Fruit fly (Drosophila melanogaster): ENCODE measurements around the gene Wwox.

Wwox gene

dm6 chr2L:8012551-8012950 is 8.5 kb upstream of the Wwox start:
- TF ChIP-seq CG9948 (tag; optimal IDR thresholded peaks at IDR 0.05) (no peak), D1 (tag; optimal IDR thresholded peaks at IDR 0.05) (no peak), fd96Ca (GFP tag; IDR thresholded peaks at IDR 0.05) (no peak), Pif1B (GFP tag; optimal IDR thresholded peaks at IDR 0.05) (no peak), gl (tag; optimal IDR thresholded peaks at IDR 0.05) (peak; percentile 4), CG10348 (GFP tag; IDR thresholded peaks at IDR 0.05) (no peak), EcR (GFP tag; optimal IDR thresholded peaks at IDR 0.05) (peak; percentile 20)

- no peak for TF ChIP-seq rn (GFP tag; IDR thresholded peaks at IDR 0.05)
- peak; percentile 14 for TF ChIP-seq D1 (tag; optimal IDR thresholded peaks at IDR 0.05)
- no peak for TF ChIP-seq Pif1B (GFP tag; optimal IDR thresholded peaks at IDR 0.05)
- peak; percentile 48 for TF ChIP-seq CG12605 (GFP tag; IDR thresholded peaks at IDR 0.05)
These were observed 6.7 kb upstream of the Wwox start, which contains the start of the genes Glyat and Tg for dm6 chr2L:8010602-8011455. Gene Glyat (minus strand): TSS chr2L:8010652. Gene Tg (plus strand): TSS chr2L:8011405.

dm6 chr2L:8009283-8010211 is 5.5 kb upstream of the Wwox start, which contains the start of gene CG12560:
Gene CG12560 (minus strand): TSS chr2L:8009477.
- TF ChIP-seq CG17806 (tag; optimal IDR thresholded peaks at IDR 0.05) (no peak), CG13204 (GFP tag; optimal IDR thresholded peaks at IDR 0.05) (peak; percentile 49), CG34367 (tag; optimal IDR thresholded peaks at IDR 0.05) (peak; percentile 21), Ets98B (GFP tag; IDR thresholded peaks at IDR 0.05) (peak; percentile 35; the same call in 1 of the 2 replicates), CG8301 (tag; optimal IDR thresholded peaks at IDR 0.05) (no peak), CG4496 (GFP tag; IDR thresholded peaks at IDR 0.05) (peak; percentile 30; the same call in 1 of the 3 replicates), D1 (tag; optimal IDR thresholded peaks at IDR 0.05) (no peak), EcR (GFP tag; optimal IDR thresholded peaks at IDR 0.05) (peak; percentile 47), rn (GFP tag; IDR thresholded peaks at IDR 0.05) (no peak), gl (tag; optimal IDR thresholded peaks at IDR 0.05) (peak; percentile 43), CG12605 (GFP tag; IDR thresholded peaks at IDR 0.05) (peak; percentile 88), CG15710 (tag; optimal IDR thresholded peaks at IDR 0.05) (peak; percentile 28), CG10348 (GFP tag; IDR thresholded peaks at IDR 0.05) (no peak), fd96Ca (GFP tag; IDR thresholded peaks at IDR 0.05) (no peak), Snoo (tag; optimal IDR thresholded peaks at IDR 0.05) (no peak), CG14655 (GFP tag; optimal IDR thresholded peaks at IDR 0.05) (no peak), CG8159 (tag; optimal IDR thresholded peaks at IDR 0.05) (no peak), CG32121 (GFP tag; IDR thresholded peaks at IDR 0.05) (no peak), CG9948 (tag; optimal IDR thresholded peaks at IDR 0.05) (no peak), Pif1A (GFP tag; optimal IDR thresholded peaks at IDR 0.05) (peak; percentile 45), Pif1B (GFP tag; optimal IDR thresholded peaks at IDR 0.05) (peak; percentile 15)

dm6 chr2L:8007160-8007876 is 3.2 kb upstream of the Wwox start, which contains the start of gene Spn28Dc:
Gene Spn28Dc (minus strand): TSS chr2L:8007210.
- TF ChIP-seq CG10348 (GFP tag; IDR thresholded peaks at IDR 0.05) (no peak), CG34367 (tag; optimal IDR thresholded peaks at IDR 0.05) (no peak), gl (tag; optimal IDR thresholded peaks at IDR 0.05) (peak; percentile 33), CG14655 (GFP tag; optimal IDR thresholded peaks at IDR 0.05) (no peak), CG8159 (tag; optimal IDR thresholded peaks at IDR 0.05) (no peak), rn (GFP tag; IDR thresholded peaks at IDR 0.05) (no peak), CG12605 (GFP tag; IDR thresholded peaks at IDR 0.05) (no peak), CG15710 (tag; optimal IDR thresholded peaks at IDR 0.05) (no peak), Snoo (tag; optimal IDR thresholded peaks at IDR 0.05) (peak; percentile 29), EcR (GFP tag; optimal IDR thresholded peaks at IDR 0.05) (peak; percentile 72), Ets98B (GFP tag; IDR thresholded peaks at IDR 0.05) (no peak), CG9948 (tag; optimal IDR thresholded peaks at IDR 0.05) (no peak), CG4496 (GFP tag; IDR thresholded peaks at IDR 0.05) (no peak), CG8301 (tag; optimal IDR thresholded peaks at IDR 0.05) (no peak), CG13204 (GFP tag; optimal IDR thresholded peaks at IDR 0.05) (peak; percentile 13), Pif1A (GFP tag; optimal IDR thresholded peaks at IDR 0.05) (no peak), fd96Ca (GFP tag; IDR thresholded peaks at IDR 0.05) (0 out of 3 replicates have a peak, but pooled peaks have one; percentile 25), CG17806 (tag; optimal IDR thresholded peaks at IDR 0.05) (no peak), Pif1B (GFP tag; optimal IDR thresholded peaks at IDR 0.05) (peak; percentile 44), CG32121 (GFP tag; IDR thresholded peaks at IDR 0.05) (no peak), D1 (tag; optimal IDR thresholded peaks at IDR 0.05) (no peak)

- peak; percentile 18; the same call in 1 of the 2 replicates for TF ChIP-seq rn (GFP tag; IDR thresholded peaks at IDR 0.05)
- peak; percentile 30 for TF ChIP-seq Snoo (tag; optimal IDR thresholded peaks at IDR 0.05)
- no peak for TF ChIP-seq CG10348 (GFP tag; IDR thresholded peaks at IDR 0.05)
- TF ChIP-seq Pif1B (GFP tag; optimal IDR thresholded peaks at IDR 0.05) = peak; percentile 47
- TF ChIP-seq CG8159 (tag; optimal IDR thresholded peaks at IDR 0.05) = peak; percentile 82
- peak; percentile 57; the same call in 2 of the 3 replicates for TF ChIP-seq fd96Ca (GFP tag; IDR thresholded peaks at IDR 0.05)
- TF ChIP-seq CG8301 (tag; optimal IDR thresholded peaks at IDR 0.05) = peak; percentile 62
- TF ChIP-seq gl (tag; optimal IDR thresholded peaks at IDR 0.05) = peak; percentile 52
- no peak for TF ChIP-seq CG13204 (GFP tag; optimal IDR thresholded peaks at IDR 0.05)
- TF ChIP-seq EcR (GFP tag; optimal IDR thresholded peaks at IDR 0.05) = peak; percentile 65
- peak; percentile 73 for TF ChIP-seq CG14655 (GFP tag; optimal IDR thresholded peaks at IDR 0.05)
- peak; percentile 19 for TF ChIP-seq D1 (tag; optimal IDR thresholded peaks at IDR 0.05)
- peak; percentile 52 for TF ChIP-seq CG9948 (tag; optimal IDR thresholded peaks at IDR 0.05)
- peak; percentile 49 for TF ChIP-seq CG34367 (tag; optimal IDR thresholded peaks at IDR 0.05)
- TF ChIP-seq Ets98B (GFP tag; IDR thresholded peaks at IDR 0.05) = peak; percentile 52
- TF ChIP-seq CG4496 (GFP tag; IDR thresholded peaks at IDR 0.05) = peak; percentile 50; the same call in 2 of the 3 replicates
- 0 out of 2 replicates have a peak, but pooled peaks have one; percentile 29 for TF ChIP-seq CG32121 (GFP tag; IDR thresholded peaks at IDR 0.05)
- TF ChIP-seq CG12605 (GFP tag; IDR thresholded peaks at IDR 0.05) = peak; percentile 13; the same call in 1 of the 2 replicates
- TF ChIP-seq Pif1A (GFP tag; optimal IDR thresholded peaks at IDR 0.05) = peak; percentile 76
- TF ChIP-seq CG17806 (tag; optimal IDR thresholded peaks at IDR 0.05) = peak; percentile 68
- peak; percentile 70 for TF ChIP-seq CG15710 (tag; optimal IDR thresholded peaks at IDR 0.05)
These were observed 2.0 kb upstream of the Wwox start for dm6 chr2L:8006038-8006437.
